Worm (Caenorhabditis elegans) whole organism, L2 larva: ENCODE data around the gene C50F4.12.

Experiments
- C34F6.9 ChIP-seq: fragments of 150-350 bp; optimal IDR thresholded peaks from 2 replicates; lab custom pipeline; 2014; ENCODE audit warnings: missing biosample characterization, missing genetic modification characterization
- F13H6.1 ChIP-seq: sonication (generic microtip); optimal IDR thresholded peaks from 2 replicates; lab custom pipeline; 2016; ENCODE audit warnings: missing genetic modification characterization, missing compliant biosample characterization
- Y55F3AM.14 ChIP-seq: fragments of 200-800 bp; sonication (Bioruptor generic); optimal IDR thresholded peaks from 2 replicates; lab custom pipeline; 2018; ENCODE audit warnings: mild to moderate bottlenecking, missing genetic modification characterization, missing compliant biosample characterization
- aly-2 ChIP-seq: fragments of 150-350 bp; optimal IDR thresholded peaks from 2 replicates; lab custom pipeline; 2014; ENCODE audit warnings: missing biosample characterization, missing genetic modification characterization
- ama-1 ChIP-seq: fragments of 150-350 bp; optimal IDR thresholded peaks from 2 replicates; lab custom pipeline; 2018; ENCODE audit warnings: inconsistent platforms
- blmp-1 ChIP-seq: sonication (generic microtip); optimal IDR thresholded peaks from 2 replicates; lab custom pipeline; 2017; ENCODE audit warnings: missing genetic modification characterization, mild to moderate bottlenecking, missing compliant biosample characterization, antibody characterized with exemption, moderate library complexity; ENCODE audit not compliant: insufficient read depth
- ceh-16 ChIP-seq: fragments of 150-350 bp; optimal IDR thresholded peaks from 2 replicates; lab custom pipeline; 2014; ENCODE audit warnings: missing biosample characterization, missing genetic modification characterization
- ceh-82 ChIP-seq: fragments of 150-350 bp; optimal IDR thresholded peaks from 2 replicates; lab custom pipeline; 2014; ENCODE audit warnings: missing biosample characterization, missing genetic modification characterization
- crh-2 ChIP-seq: sonication (generic microtip); optimal IDR thresholded peaks from 2 replicates; lab custom pipeline; 2017; ENCODE audit warnings: missing biosample characterization, missing genetic modification characterization
- dmd-4 ChIP-seq: sonication (generic microtip); optimal IDR thresholded peaks from 2 replicates; lab custom pipeline; 2017; ENCODE audit warnings: missing biosample characterization, missing genetic modification characterization
- egl-27 ChIP-seq: sonication (generic microtip); optimal IDR thresholded peaks from 3 replicates; lab custom pipeline; 2017; ENCODE audit warnings: missing biosample characterization, missing genetic modification reagents, missing genetic modification characterization
- elt-1 ChIP-seq: fragments of 150-350 bp; optimal IDR thresholded peaks from 2 replicates; lab custom pipeline; 2014; ENCODE audit warnings: missing biosample characterization, missing genetic modification characterization
- elt-3 ChIP-seq: sonication (generic microtip); optimal IDR thresholded peaks from 2 replicates; lab custom pipeline; 2017; ENCODE audit warnings: missing biosample characterization, missing genetic modification characterization
- fos-1 ChIP-seq: fragments of 150-350 bp; optimal IDR thresholded peaks from 2 replicates; lab custom pipeline; 2014; ENCODE audit warnings: missing biosample characterization, missing genetic modification characterization
- gmeb-1 ChIP-seq: fragments of 150-350 bp; optimal IDR thresholded peaks from 2 replicates; lab custom pipeline; 2014; ENCODE audit warnings: missing biosample characterization, missing genetic modification characterization
- lin-11 ChIP-seq: fragments of 150-350 bp; sonication (generic microtip); optimal IDR thresholded peaks from 2 replicates; lab custom pipeline; 2014; ENCODE audit warnings: missing biosample characterization, missing genetic modification characterization, inconsistent platforms, mixed read lengths
- lin-13 ChIP-seq: fragments of 150-350 bp; optimal IDR thresholded peaks from 2 replicates; lab custom pipeline; 2014; ENCODE audit warnings: missing biosample characterization, missing genetic modification reagents, missing genetic modification characterization
- lsy-2 ChIP-seq, 2 experiments: fragments of 150-350 bp in 1 of 2; sonication (generic microtip) in 1 of 2; optimal IDR thresholded peaks; 2 replicates each; lab custom pipeline; 2014 to 2017; ENCODE audit warnings: missing biosample characterization in 2 of 2, missing genetic modification characterization in 2 of 2
- mab-5 ChIP-seq: fragments of 150-350 bp; optimal IDR thresholded peaks from 2 replicates; lab custom pipeline; 2014; ENCODE audit warnings: missing biosample characterization, missing genetic modification characterization
- mdl-1 ChIP-seq, 2 experiments: fragments of 150-350 bp in 1 of 2; sonication (generic microtip) in 1 of 2; optimal IDR thresholded peaks; 2 replicates each; lab custom pipeline; 2017; ENCODE audit warnings: missing biosample characterization in 2 of 2, missing genetic modification characterization in 2 of 2
- nhr-10 ChIP-seq: sonication (generic microtip); optimal IDR thresholded peaks from 2 replicates; lab custom pipeline; 2017; ENCODE audit warnings: missing biosample characterization, missing genetic modification characterization
- nhr-11 ChIP-seq: fragments of 150-350 bp; optimal IDR thresholded peaks from 2 replicates; lab custom pipeline; 2014; ENCODE audit warnings: missing biosample characterization, missing genetic modification characterization
- nhr-12 ChIP-seq: fragments of 150-350 bp; optimal IDR thresholded peaks from 2 replicates; lab custom pipeline; 2014; ENCODE audit warnings: missing biosample characterization, missing genetic modification characterization
- nhr-129 ChIP-seq: fragments of 150-350 bp; optimal IDR thresholded peaks from 2 replicates; lab custom pipeline; 2014; ENCODE audit warnings: missing biosample characterization, missing genetic modification characterization
- nhr-21 ChIP-seq: fragments of 150-350 bp; optimal IDR thresholded peaks from 2 replicates; lab custom pipeline; 2014; ENCODE audit warnings: missing biosample characterization, missing genetic modification characterization
- nhr-23 ChIP-seq: fragments of 150-350 bp; optimal IDR thresholded peaks from 2 replicates; lab custom pipeline; 2014; ENCODE audit warnings: missing biosample characterization, missing genetic modification reagents, missing genetic modification characterization
- nhr-237 ChIP-seq: fragments of 150-350 bp; optimal IDR thresholded peaks from 2 replicates; lab custom pipeline; 2014; ENCODE audit warnings: missing biosample characterization, missing genetic modification characterization
- nhr-25 ChIP-seq: fragments of 150-350 bp; sonication (generic microtip); optimal IDR thresholded peaks from 3 replicates; lab custom pipeline; 2014; ENCODE audit warnings: missing biosample characterization, missing genetic modification characterization
- nhr-6 ChIP-seq: fragments of 150-350 bp; optimal IDR thresholded peaks from 2 replicates; lab custom pipeline; 2014; ENCODE audit warnings: missing biosample characterization, missing genetic modification characterization
- nhr-77 ChIP-seq: fragments of 150-350 bp; optimal IDR thresholded peaks from 2 replicates; lab custom pipeline; 2014; ENCODE audit warnings: missing biosample characterization, missing genetic modification characterization
- peb-1 ChIP-seq: fragments of 150-350 bp; optimal IDR thresholded peaks from 2 replicates; lab custom pipeline; 2014; ENCODE audit warnings: missing biosample characterization, missing genetic modification characterization
- sem-4 ChIP-seq: fragments of 150-350 bp; optimal IDR thresholded peaks from 2 replicates; lab custom pipeline; 2014; ENCODE audit warnings: missing biosample characterization, missing genetic modification reagents, missing genetic modification characterization
- skn-1 ChIP-seq: sonication (generic microtip); optimal IDR thresholded peaks from 2 replicates; lab custom pipeline; 2017; ENCODE audit warnings: missing biosample characterization, missing genetic modification characterization
- sma-3 ChIP-seq: sonication (generic microtip); optimal IDR thresholded peaks from 2 replicates; lab custom pipeline; 2016; ENCODE audit warnings: missing genetic modification reagents, missing genetic modification characterization, missing compliant biosample characterization
- sma-9 ChIP-seq, 2 experiments: fragments of 150-350 bp in 1 of 2; sonication (generic microtip) in 1 of 2; optimal IDR thresholded peaks; 2 replicates each; lab custom pipeline; 2014 to 2016; ENCODE audit warnings: missing genetic modification characterization in 2 of 2, mild to moderate bottlenecking in 1 of 2, missing biosample characterization in 1 of 2, missing compliant biosample characterization in 1 of 2, missing genetic modification reagents in 1 of 2, moderate library complexity in 1 of 2
- snpc-4 ChIP-seq: fragments of 150-350 bp; optimal IDR thresholded peaks from 2 replicates; lab custom pipeline; 2014; ENCODE audit warnings: missing biosample characterization, missing genetic modification characterization
- unc-39 ChIP-seq: fragments of 150-350 bp; optimal IDR thresholded peaks from 2 replicates; lab custom pipeline; 2014; ENCODE audit warnings: missing biosample characterization, missing genetic modification characterization
- unc-55 ChIP-seq: fragments of 150-350 bp; sonication (generic microtip); optimal IDR thresholded peaks from 3 replicates; lab custom pipeline; 2014; ENCODE audit warnings: missing biosample characterization, missing genetic modification reagents, missing genetic modification characterization
- ztf-1 ChIP-seq: fragments of 200-800 bp; sonication (Bioruptor generic); conservative IDR thresholded peaks from 2 replicates; pipeline ENCODE4 v1.3.6; 2022; ENCODE audit warnings: missing genetic modification characterization, missing compliant biosample characterization
- ztf-11 ChIP-seq: sonication (generic microtip); optimal IDR thresholded peaks from 2 replicates; lab custom pipeline; 2017; ENCODE audit warnings: missing biosample characterization, missing genetic modification characterization
- ztf-4 ChIP-seq: fragments of 150-350 bp; optimal IDR thresholded peaks from 2 replicates; lab custom pipeline; 2014; ENCODE audit warnings: missing biosample characterization, missing genetic modification characterization

Gene C50F4.12

DNA sequence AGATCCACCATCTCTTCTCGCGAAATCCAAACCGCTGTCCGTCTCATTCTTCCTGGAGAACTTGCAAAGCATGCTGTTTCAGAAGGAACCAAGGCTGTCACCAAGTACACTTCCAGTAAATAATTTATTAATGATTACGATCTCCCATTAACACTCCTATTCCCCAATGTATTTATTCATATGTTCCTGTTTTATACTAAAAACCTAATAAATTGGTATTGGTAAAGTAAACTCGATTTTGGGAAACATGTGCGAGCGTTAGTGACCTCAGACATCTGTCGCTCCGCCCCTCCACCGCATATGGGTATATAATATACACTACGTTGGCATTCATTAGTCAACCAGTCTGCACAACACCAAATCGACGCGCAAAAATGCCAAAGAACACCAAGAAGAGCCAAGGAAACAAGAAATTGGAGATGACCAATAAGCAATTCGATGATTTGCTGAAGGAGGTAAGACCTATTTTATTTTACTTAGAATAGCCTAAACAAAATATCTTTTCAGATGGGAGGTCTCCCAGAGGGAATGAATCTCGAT, 6.6 kb upstream of the C50F4.12 start, which contains the start of gene C50F4.6:
Gene C50F4.6, plus strand, starts transcription at position 51 of the 540 bp plus-strand sequence.
- TF ChIP-seq elt-1 (no peak), lsy-2 (tag; optimal IDR thresholded peaks at IDR 0.05; lab: Kevin White, UChicago) (peak in 1 of 2 experiments; percentile 13), blmp-1 (tag; lab: Kevin White, UChicago) (no peak), sem-4 (tag; lab: Kevin White, UChicago) (no peak), ztf-11 (tag; lab: Kevin White, UChicago) (no peak), gmeb-1 (tag; lab: Kevin White, UChicago) (no peak), dmd-4 (no peak), unc-39 (tag; lab: Kevin White, UChicago) (no peak)

DNA sequence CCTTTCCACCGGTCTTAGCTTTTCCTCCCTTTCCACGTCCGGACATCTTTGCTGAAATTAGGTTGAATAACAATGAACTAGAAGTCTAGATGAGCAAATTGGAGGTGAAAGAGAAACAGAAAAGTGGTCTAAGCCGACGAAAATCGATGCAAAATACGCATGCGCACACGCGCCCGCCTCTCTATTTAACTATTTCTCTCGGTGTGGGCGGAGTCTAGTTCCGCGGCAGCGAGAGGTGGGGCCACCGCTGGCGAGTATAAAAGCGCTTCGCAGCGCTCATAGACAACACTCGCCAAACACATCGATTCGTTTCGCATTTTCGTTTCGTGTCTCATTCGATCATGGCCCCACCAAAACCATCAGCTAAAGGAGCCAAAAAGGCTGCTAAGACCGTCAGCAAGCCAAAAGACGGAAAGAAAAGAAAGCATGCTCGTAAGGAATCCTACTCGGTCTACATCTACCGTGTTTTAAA, 5.7 kb upstream of the C50F4.12 start, which contains the start of the genes his-35 and his-41:
Gene his-35, minus strand, starts transcription at position 51 of the 472 bp plus-strand sequence.
Gene his-41, plus strand, starts transcription at position 299 of the 472 bp plus-strand sequence.
- TF ChIP-seq peb-1 (tag; lab: Kevin White, UChicago) (no peak), nhr-21 (tag; lab: Kevin White, UChicago) (peak; percentile 11), dmd-4 (no peak), lin-13 (GFP tag; lab: Kevin White, UChicago) (peak; percentile 15), snpc-4 (tag; lab: Kevin White, UChicago) (no peak), gmeb-1 (tag; lab: Kevin White, UChicago) (peak; percentile 53), fos-1 (tag; lab: Kevin White, UChicago) (peak; percentile 48), mdl-1 (tag; optimal IDR thresholded peaks at IDR 0.05; lab: Kevin White, UChicago) (peak in 1 of 2 experiments; percentile 31), crh-2 (tag; lab: Kevin White, UChicago) (peak; percentile 51), elt-1 (no peak), ztf-1 (no peak), ceh-82 (tag; lab: Kevin White, UChicago) (no peak), unc-39 (tag; lab: Kevin White, UChicago) (no peak), ztf-4 (tag; lab: Kevin White, UChicago) (no peak), C34F6.9 (tag; lab: Kevin White, UChicago) (peak; percentile 74), Y55F3AM.14 (GFP tag; lab: Kevin White, UChicago) (no peak), ama-1 (lab: Kevin White, UChicago) (peak; percentile 77), ceh-16 (tag; lab: Kevin White, UChicago) (no peak), aly-2 (tag; lab: Kevin White, UChicago) (no peak), unc-55 (GFP tag; lab: Kevin White, UChicago) (peak; percentile 15), nhr-23 (tag; lab: Kevin White, UChicago) (no peak), nhr-77 (tag; lab: Kevin White, UChicago) (no peak), sma-3 (peak; percentile 50), F13H6.1 (tag; lab: Kevin White, UChicago) (peak; percentile 62), lin-11 (tag; lab: Kevin White, UChicago) (peak; percentile 35), mab-5 (no peak), sma-9 (GFP tag; optimal IDR thresholded peaks at IDR 0.05; lab: Kevin White, UChicago) (peak; percentile 37), sma-9 (tag; optimal IDR thresholded peaks at IDR 0.05; lab: Kevin White, UChicago) (no peak), lsy-2 (tag; optimal IDR thresholded peaks at IDR 0.05; lab: Kevin White, UChicago) (peak; percentile 38 to 51)
- TF ChIP-seq, all 48 proteins: peak for 14

DNA sequence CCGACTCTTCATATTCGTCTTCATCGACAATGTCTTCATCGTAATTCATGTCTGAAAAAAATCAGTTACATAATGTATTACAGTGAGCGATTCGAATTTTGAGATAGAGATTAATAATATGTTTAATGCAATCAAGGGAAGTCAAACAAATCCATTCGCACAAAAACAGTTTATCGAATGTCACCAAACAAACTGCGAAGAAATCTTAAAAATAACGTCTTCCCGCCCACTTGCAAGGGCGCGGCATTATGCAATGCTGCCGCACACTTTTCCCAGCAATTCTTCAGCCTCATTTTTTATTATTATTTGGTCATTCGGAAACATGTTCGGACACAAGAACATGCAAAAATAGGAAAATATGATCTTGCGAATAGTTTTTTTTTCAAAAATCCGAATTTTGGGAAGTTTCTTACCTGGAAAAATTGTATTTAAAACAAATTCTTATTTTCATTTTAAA, 4.7 kb upstream of the C50F4.12 start, which contains the start of gene mdf-1:
Gene mdf-1, minus strand, starts transcription at position 51 of the 457 bp plus-strand sequence.
- TF ChIP-seq ztf-11 (tag; lab: Kevin White, UChicago): no peak
- TF ChIP-seq gmeb-1 (tag; lab: Kevin White, UChicago): peak; percentile 83
- peak; percentile 60 for TF ChIP-seq sma-9 (GFP tag; optimal IDR thresholded peaks at IDR 0.05; lab: Kevin White, UChicago)
- TF ChIP-seq sma-9 (tag; optimal IDR thresholded peaks at IDR 0.05; lab: Kevin White, UChicago): no peak
- TF ChIP-seq nhr-11 (tag; lab: Kevin White, UChicago): no peak
- TF ChIP-seq sem-4 (tag; lab: Kevin White, UChicago): peak; percentile 70
- peak; percentile 35 for TF ChIP-seq mab-5
- no peak for TF ChIP-seq skn-1 (tag; lab: Kevin White, UChicago)
- TF ChIP-seq mdl-1 (tag; optimal IDR thresholded peaks at IDR 0.05; lab: Kevin White, UChicago): no peak
- no peak for TF ChIP-seq nhr-6 (tag; lab: Kevin White, UChicago)
- peak; percentile 83 for TF ChIP-seq nhr-129 (tag; lab: Kevin White, UChicago)
- TF ChIP-seq crh-2 (tag; lab: Kevin White, UChicago): peak; percentile 84
- TF ChIP-seq ceh-16 (tag; lab: Kevin White, UChicago): peak; percentile 11
- no peak for TF ChIP-seq ceh-82 (tag; lab: Kevin White, UChicago)
- TF ChIP-seq elt-3 (tag; lab: Kevin White, UChicago): no peak
- TF ChIP-seq aly-2 (tag; lab: Kevin White, UChicago): no peak
- TF ChIP-seq ztf-1: no peak
- peak; percentile 87 for TF ChIP-seq lin-13 (GFP tag; lab: Kevin White, UChicago)
- TF ChIP-seq lsy-2 (tag; optimal IDR thresholded peaks at IDR 0.05; lab: Kevin White, UChicago): peak in 1 of 2 experiments; percentile 79
- TF ChIP-seq unc-39 (tag; lab: Kevin White, UChicago): no peak
- TF ChIP-seq blmp-1 (tag; lab: Kevin White, UChicago): peak; percentile 38
- no peak for TF ChIP-seq nhr-237 (tag; lab: Kevin White, UChicago)
- TF ChIP-seq ztf-4 (tag; lab: Kevin White, UChicago): peak; percentile 39
- no peak for TF ChIP-seq nhr-23 (tag; lab: Kevin White, UChicago)
- peak; percentile 59 for TF ChIP-seq F13H6.1 (tag; lab: Kevin White, UChicago)
- TF ChIP-seq lin-11 (tag; lab: Kevin White, UChicago): peak; percentile 54
- TF ChIP-seq sma-3: peak; percentile 71
- TF ChIP-seq C34F6.9 (tag; lab: Kevin White, UChicago): peak; percentile 82
- TF ChIP-seq Y55F3AM.14 (GFP tag; lab: Kevin White, UChicago): peak; percentile 28
- no peak for TF ChIP-seq nhr-12 (tag; lab: Kevin White, UChicago)
- TF ChIP-seq egl-27 (tag; lab: Kevin White, UChicago): no peak
- no peak for TF ChIP-seq peb-1 (tag; lab: Kevin White, UChicago)
- TF ChIP-seq unc-55 (GFP tag; lab: Kevin White, UChicago): peak; percentile 83
- TF ChIP-seq elt-1: no peak
- no peak for TF ChIP-seq nhr-77 (tag; lab: Kevin White, UChicago)
- TF ChIP-seq fos-1 (tag; lab: Kevin White, UChicago): peak; percentile 44
- TF ChIP-seq nhr-10: no peak
- peak; percentile 37 for TF ChIP-seq snpc-4 (tag; lab: Kevin White, UChicago)
- peak; percentile 53 for TF ChIP-seq nhr-25 (tag; lab: Kevin White, UChicago)
